Worm (Caenorhabditis elegans) whole organism, L2 larva: ENCODE data around the gene eif-2D.

Experiments
- aly-2 ChIP-seq: fragments of 150-350 bp; optimal IDR thresholded peaks from 2 replicates; lab custom pipeline; 2014; ENCODE audit warnings: missing biosample characterization, missing genetic modification characterization
- egl-27 ChIP-seq: sonication (generic microtip); optimal IDR thresholded peaks from 3 replicates; lab custom pipeline; 2017; ENCODE audit warnings: missing biosample characterization, missing genetic modification reagents, missing genetic modification characterization
- nhr-10 ChIP-seq: sonication (generic microtip); optimal IDR thresholded peaks from 2 replicates; lab custom pipeline; 2017; ENCODE audit warnings: missing biosample characterization, missing genetic modification characterization
- nhr-77 ChIP-seq: fragments of 150-350 bp; optimal IDR thresholded peaks from 2 replicates; lab custom pipeline; 2014; ENCODE audit warnings: missing biosample characterization, missing genetic modification characterization
- skn-1 ChIP-seq: sonication (generic microtip); optimal IDR thresholded peaks from 2 replicates; lab custom pipeline; 2017; ENCODE audit warnings: missing biosample characterization, missing genetic modification characterization
- snpc-4 ChIP-seq: fragments of 150-350 bp; optimal IDR thresholded peaks from 2 replicates; lab custom pipeline; 2014; ENCODE audit warnings: missing biosample characterization, missing genetic modification characterization
- ztf-11 ChIP-seq: sonication (generic microtip); optimal IDR thresholded peaks from 2 replicates; lab custom pipeline; 2017; ENCODE audit warnings: missing biosample characterization, missing genetic modification characterization
- ztf-4 ChIP-seq: fragments of 150-350 bp; optimal IDR thresholded peaks from 2 replicates; lab custom pipeline; 2014; ENCODE audit warnings: missing biosample characterization, missing genetic modification characterization

DNA sequence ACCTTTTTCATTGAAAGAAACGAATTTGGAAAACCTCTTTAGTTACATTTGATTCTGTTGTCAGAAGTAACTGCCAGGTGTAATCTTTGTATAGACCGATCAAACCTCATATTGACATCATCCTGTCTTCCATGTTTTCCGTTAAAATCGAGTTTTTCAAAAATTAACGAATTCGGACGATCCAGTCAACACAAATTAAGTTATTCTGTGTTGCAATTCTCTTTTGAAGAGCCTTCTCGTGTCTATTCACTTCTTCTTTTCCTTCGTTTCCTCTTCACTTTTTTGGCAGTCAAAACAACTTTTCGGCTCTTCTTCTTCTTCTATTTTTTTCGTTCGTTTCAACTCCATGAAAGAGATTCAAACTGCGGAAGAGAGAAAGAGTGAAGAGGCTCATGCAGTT is 16.6 kb downstream of the eif-2D start:
- TF ChIP-seq ztf-11 (tag; lab: Kevin White, UChicago) (no peak), nhr-77 (tag; lab: Kevin White, UChicago) (no peak), aly-2 (tag; lab: Kevin White, UChicago) (no peak), snpc-4 (tag; lab: Kevin White, UChicago) (no peak), ztf-4 (no peak), egl-27 (tag; lab: Kevin White, UChicago) (no peak), skn-1 (tag; lab: Kevin White, UChicago) (no peak), nhr-10 (tag; lab: Kevin White, UChicago) (no peak)
